Fruit fly (Drosophila melanogaster): ENCODE results near the gene TBC1D23.

DNA sequence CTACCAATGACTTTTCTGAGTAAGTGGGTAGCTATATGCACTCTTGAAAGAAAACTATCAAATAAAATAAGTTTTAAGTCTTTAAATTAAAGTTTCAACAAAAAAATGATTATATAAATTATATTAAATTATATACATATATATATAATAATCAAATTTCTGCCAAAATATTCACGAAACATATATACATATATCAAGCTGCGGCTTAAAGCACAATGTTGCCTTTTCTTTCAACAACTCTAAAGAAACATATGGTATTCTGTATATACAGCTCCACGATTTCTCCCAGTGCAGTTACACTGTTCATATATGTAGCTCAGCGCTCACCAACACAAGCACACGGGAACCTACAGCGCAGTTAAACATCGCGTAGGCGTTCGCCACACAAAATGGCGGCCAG, 6.4 kb downstream of the TBC1D23 start:
- no peak for TF ChIP-seq CG8478 (optimal IDR thresholded peaks at IDR 0.05)
- no peak for TF ChIP-seq CTCF (optimal IDR thresholded peaks at IDR 0.05)

Data from S2 (cell line).